Worm (Caenorhabditis elegans) whole organism, L1 larva: ENCODE results near the gene srx-56.
"Not testable (repeated sequence)": the region's sequence is repeated elsewhere in the genome, so short reads cannot be mapped to it uniquely, and the experiment has no call there.

Source experiments
- C34B4.2 ChIP-seq: sonication (generic microtip); optimal IDR thresholded peaks from 2 replicates; lab custom pipeline; 2017; ENCODE audit warnings: mild to moderate bottlenecking, missing genetic modification characterization, missing compliant biosample characterization
- F16B12.6 ChIP-seq: fragments of 150-350 bp; optimal IDR thresholded peaks from 2 replicates; lab custom pipeline; 2014; ENCODE audit warnings: missing biosample characterization, missing genetic modification characterization
- Y116A8C.19 ChIP-seq: sonication (generic microtip); optimal IDR thresholded peaks from 2 replicates; lab custom pipeline; 2016; ENCODE audit warnings: missing compliant biosample characterization, missing genetic modification characterization, borderline replicate concordance
- alr-1 ChIP-seq: fragments of 200-800 bp; sonication (Bioruptor generic); optimal IDR thresholded peaks from 2 replicates; lab custom pipeline; 2018; ENCODE audit warnings: borderline replicate concordance, mild to moderate bottlenecking, missing genetic modification characterization, missing compliant biosample characterization
- blmp-1 ChIP-seq: fragments of 150-350 bp; optimal IDR thresholded peaks from 2 replicates; lab custom pipeline; 2014; ENCODE audit warnings: missing biosample characterization, missing genetic modification characterization
- ceh-8 ChIP-seq: fragments of 200-800 bp; sonication (Bioruptor generic); optimal IDR thresholded peaks from 2 replicates; lab custom pipeline; 2018; ENCODE audit warnings: mild to moderate bottlenecking, missing genetic modification characterization, moderate library complexity, missing compliant biosample characterization
- efl-1 ChIP-seq, 4 experiments: fragments of 150-350 bp; optimal IDR thresholded peaks in 3 of 4; peaks in 1 of 4; 1 replicate in 1 of 4; 2 replicates in 3 of 4; lab custom pipeline; 2014; ENCODE audit warnings: missing biosample characterization in 2 of 4, missing genetic modification characterization in 2 of 4, missing genetic modification reagents in 2 of 4
- efl-3 ChIP-seq: fragments of 200-800 bp; sonication (Bioruptor generic); optimal IDR thresholded peaks from 2 replicates; lab custom pipeline; 2018; ENCODE audit warnings: mild to moderate bottlenecking, missing genetic modification characterization, missing compliant biosample characterization
- egl-27 ChIP-seq, 2 experiments: fragments of 150-350 bp in 1 of 2; sonication (generic microtip); optimal IDR thresholded peaks; 3 replicates each; lab custom pipeline; 2017 to 2018; ENCODE audit warnings: missing biosample characterization in 2 of 2, missing genetic modification characterization in 2 of 2, missing genetic modification reagents in 2 of 2
- ets-5 ChIP-seq: fragments of 200-800 bp; sonication (Bioruptor generic); IDR thresholded peaks from 2 replicates; pipeline ENCODE4 v1.3.6; 2022; ENCODE audit warnings: missing genetic modification characterization, missing compliant biosample characterization
- grh-1 ChIP-seq: fragments of 200-800 bp; sonication (Bioruptor generic); IDR thresholded peaks from 2 replicates; pipeline ENCODE4 v1.3.6; 2022; ENCODE audit warnings: missing genetic modification reagents, missing genetic modification characterization, missing compliant biosample characterization
- isw-1 ChIP-seq: fragments of 200-800 bp; sonication (Bioruptor generic); IDR thresholded peaks from 2 replicates; pipeline ENCODE4 v1.3.6; 2022; ENCODE audit warnings: missing genetic modification characterization, missing compliant biosample characterization
- lin-13 ChIP-seq: fragments of 150-350 bp; optimal IDR thresholded peaks from 2 replicates; lab custom pipeline; 2014; ENCODE audit warnings: missing biosample characterization, missing genetic modification reagents, missing genetic modification characterization
- lin-15B ChIP-seq: fragments of 150-350 bp; sonication (generic microtip); optimal IDR thresholded peaks from 3 replicates; lab custom pipeline; 2014; ENCODE audit warnings: missing biosample characterization, missing genetic modification characterization
- lir-3 ChIP-seq: sonication (generic microtip); optimal IDR thresholded peaks from 2 replicates; lab custom pipeline; 2016; ENCODE audit warnings: mild to moderate bottlenecking, missing genetic modification characterization, moderate library complexity, missing compliant biosample characterization; ENCODE audit not compliant: poor library complexity
- lsy-2 ChIP-seq, 2 experiments: fragments of 150-350 bp; optimal IDR thresholded peaks; 2 replicates each; lab custom pipeline; 2014; ENCODE audit warnings: missing biosample characterization in 2 of 2, missing genetic modification characterization in 2 of 2
- mef-2 ChIP-seq: fragments of 150-350 bp; optimal IDR thresholded peaks from 2 replicates; lab custom pipeline; 2014; ENCODE audit warnings: missing biosample characterization, missing genetic modification characterization
- mep-1 ChIP-seq: fragments of 150-350 bp; optimal IDR thresholded peaks from 2 replicates; lab custom pipeline; 2014; ENCODE audit warnings: missing biosample characterization, missing genetic modification characterization
- nhr-11 ChIP-seq: fragments of 150-350 bp; optimal IDR thresholded peaks from 2 replicates; lab custom pipeline; 2014; ENCODE audit warnings: missing biosample characterization, missing genetic modification characterization
- nhr-19 ChIP-seq: fragments of 200-800 bp; sonication (Bioruptor generic); conservative IDR thresholded peaks from 2 replicates; pipeline ENCODE4 v1.3.6; 2022; ENCODE audit warnings: missing genetic modification characterization, missing compliant biosample characterization
- nhr-47 ChIP-seq: sonication (generic microtip); optimal IDR thresholded peaks from 2 replicates; lab custom pipeline; 2016; ENCODE audit warnings: mild to moderate bottlenecking, missing genetic modification characterization, moderate library complexity, missing compliant biosample characterization
- nhr-71 ChIP-seq: sonication (generic microtip); optimal IDR thresholded peaks from 2 replicates; lab custom pipeline; 2016; ENCODE audit warnings: mild to moderate bottlenecking, missing genetic modification characterization, moderate library complexity, missing compliant biosample characterization
- nhr-90 ChIP-seq: sonication (generic microtip); optimal IDR thresholded peaks from 2 replicates; lab custom pipeline; 2016; ENCODE audit warnings: mild to moderate bottlenecking, missing genetic modification characterization, missing compliant biosample characterization; ENCODE audit not compliant: poor library complexity
- unc-130 ChIP-seq: fragments of 150-350 bp; optimal IDR thresholded peaks from 2 replicates; lab custom pipeline; 2017; ENCODE audit warnings: missing biosample characterization, missing genetic modification characterization, inconsistent platforms
- zag-1 ChIP-seq: fragments of 150-350 bp; optimal IDR thresholded peaks from 2 replicates; lab custom pipeline; 2014; ENCODE audit warnings: missing biosample characterization, missing genetic modification characterization
- zip-4 ChIP-seq: fragments of 200-800 bp; sonication (Bioruptor generic); optimal IDR thresholded peaks from 2 replicates; lab custom pipeline; 2018; ENCODE audit warnings: mild to moderate bottlenecking, missing genetic modification characterization, moderate library complexity, missing compliant biosample characterization
- ztf-11 ChIP-seq, 2 experiments: sonication (generic microtip); optimal IDR thresholded peaks; 2 replicates each; lab custom pipeline; 2016 to 2017; ENCODE audit warnings: missing genetic modification characterization in 2 of 2, missing biosample characterization in 1 of 2, missing compliant biosample characterization in 1 of 2
- ztf-4 ChIP-seq: fragments of 150-350 bp; optimal IDR thresholded peaks from 2 replicates; lab custom pipeline; 2014; ENCODE audit warnings: missing biosample characterization, missing genetic modification characterization

Gene srx-56

DNA sequence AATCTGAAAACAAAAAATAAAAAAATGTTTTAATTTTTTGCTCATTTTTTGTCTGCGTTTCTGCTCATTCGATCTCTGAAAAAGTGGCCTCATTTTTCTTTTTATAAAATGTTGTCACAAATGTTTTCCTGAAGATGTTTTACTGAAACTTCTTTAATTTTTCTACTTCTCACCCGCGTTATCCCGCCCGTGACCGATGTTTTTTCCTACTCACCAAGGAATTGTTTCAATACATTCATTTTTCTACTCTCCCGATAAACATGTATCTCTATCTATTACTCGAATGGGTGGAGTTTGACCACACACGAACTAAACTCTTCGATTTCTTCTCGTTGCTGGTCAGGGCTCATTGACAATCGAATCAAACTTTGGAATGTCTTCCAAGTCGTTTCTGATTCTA, 43.3 kb upstream of the srx-56 start, which contains the start of gene F10G2.2:
Gene F10G2.2 (plus strand): TSS at position 301 of the 400 bp plus-strand sequence.
- TF ChIP-seq lsy-2 (tag; optimal IDR thresholded peaks at IDR 0.05; lab: Kevin White, UChicago) = no peak
- no peak for TF ChIP-seq lir-3 (tag; lab: Kevin White, UChicago)
- no peak for TF ChIP-seq ceh-8 (GFP tag; lab: Kevin White, UChicago)
- TF ChIP-seq isw-1 (GFP tag; lab: Robert Waterston, UW) = no peak
- no peak for TF ChIP-seq lin-13 (GFP tag; lab: Kevin White, UChicago)
- TF ChIP-seq lin-15B (tag; lab: Kevin White, UChicago) = no peak
- TF ChIP-seq unc-130 (tag; lab: Kevin White, UChicago) = no peak
- TF ChIP-seq Y116A8C.19 = no peak
- TF ChIP-seq grh-1 (GFP tag; lab: Robert Waterston, UW) = no peak
- TF ChIP-seq ztf-11 (tag; optimal IDR thresholded peaks at IDR 0.05; lab: Kevin White, UChicago) = no peak
- TF ChIP-seq alr-1 (tag; lab: Kevin White, UChicago) = no peak
- TF ChIP-seq ztf-4 = no peak
- no peak for TF ChIP-seq nhr-11 (tag; lab: Kevin White, UChicago)
- TF ChIP-seq mep-1 (tag; lab: Kevin White, UChicago) = no peak
- no peak for TF ChIP-seq nhr-90 (tag; lab: Kevin White, UChicago)
- no peak for TF ChIP-seq nhr-71 (tag; lab: Kevin White, UChicago)
- TF ChIP-seq efl-3 (GFP tag; lab: Kevin White, UChicago) = no peak
- no peak for TF ChIP-seq zag-1 (tag; lab: Kevin White, UChicago)
- TF ChIP-seq F16B12.6 = no peak
- no peak for TF ChIP-seq nhr-19 (GFP tag; lab: Robert Waterston, UW)
- TF ChIP-seq, all 84 proteins: peak for 0

DNA sequence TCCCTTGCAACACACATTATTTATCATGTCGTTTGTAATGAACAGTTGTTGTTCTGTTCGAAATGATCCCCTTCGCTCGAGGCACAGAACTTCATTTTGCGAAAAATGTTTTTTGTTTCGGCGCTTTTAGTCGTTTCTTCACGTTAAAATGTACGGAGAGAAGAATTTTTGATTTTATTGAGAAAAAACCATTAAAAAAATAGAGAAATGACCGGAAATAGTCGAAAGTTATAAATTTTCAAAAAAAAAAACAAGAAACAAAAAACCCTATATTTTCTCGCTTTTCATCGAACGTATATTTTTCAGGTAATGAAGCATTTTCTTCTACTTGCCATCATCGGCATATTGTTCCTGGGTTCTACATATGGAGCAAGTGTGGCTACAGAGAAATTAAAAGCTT, 41.9 kb upstream of the srx-56 start, which contains the start of gene F10G2.1:
Gene F10G2.1 (plus strand): TSS at position 301 of the 400 bp plus-strand sequence.
- TF ChIP-seq nhr-71 (tag; lab: Kevin White, UChicago) = no peak
- TF ChIP-seq, all 84 proteins: peak for 0

DNA sequence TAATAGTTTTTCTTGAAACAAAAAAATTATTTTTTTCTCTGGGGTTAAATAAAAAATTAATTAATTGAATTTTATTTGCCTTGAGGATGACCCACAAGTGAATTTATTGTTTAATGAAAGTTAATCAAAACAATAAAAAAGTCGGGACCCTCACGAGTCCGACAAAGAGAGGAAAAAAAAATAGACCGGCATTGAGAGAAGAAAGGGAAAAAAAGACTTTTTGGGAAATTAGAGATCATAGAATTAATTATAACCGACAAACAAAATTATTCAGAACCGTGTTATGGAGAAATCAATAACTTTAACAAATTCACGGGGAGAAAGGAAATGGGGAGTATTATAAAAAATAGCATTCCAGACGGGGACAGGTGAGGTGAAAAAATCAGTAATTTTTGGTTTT, 37.0 kb upstream of the srx-56 start, which contains the start of gene F10G2.7:
Gene F10G2.7 (minus strand): TSS at position 101 of the 400 bp plus-strand sequence.
- not testable (repeated sequence) for TF ChIP-seq efl-1 (optimal IDR thresholded peaks at IDR 0.05; lab: Kevin White, UChicago); efl-1 (GFP tag; optimal IDR thresholded peaks at IDR 0.05 in 1 of 2; lab: Kevin White, UChicago); ets-5 (GFP tag; lab: Robert Waterston, UW); C34B4.2
- TF ChIP-seq, all 84 proteins: peak for 0; not testable (repeated sequence) for 84

DNA sequence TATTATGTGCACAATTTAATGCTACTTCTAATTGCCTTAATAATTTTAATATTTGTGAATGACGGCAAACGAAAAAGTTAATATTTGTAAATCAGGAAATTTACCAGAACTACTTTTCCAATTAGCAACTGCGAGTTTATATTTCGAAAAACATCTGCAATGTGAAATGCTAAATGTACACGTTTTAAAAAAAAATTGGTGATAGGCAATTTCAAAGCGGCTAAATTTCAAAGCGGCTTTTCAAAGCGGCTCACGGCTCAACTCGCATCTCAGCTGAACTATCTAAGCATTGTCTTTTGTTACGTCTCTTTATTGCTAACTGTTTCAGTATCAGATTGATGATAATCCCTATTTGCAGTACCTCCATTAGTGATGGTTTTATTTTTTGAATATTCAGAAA, 34.4 kb upstream of the srx-56 start, which contains the start of gene srh-187:
Gene srh-187 (minus strand): TSS at position 101 of the 400 bp plus-strand sequence.
- TF ChIP-seq egl-27 (tag; optimal IDR thresholded peaks at IDR 0.05; lab: Kevin White, UChicago) (no peak), zip-4 (GFP tag; lab: Kevin White, UChicago) (no peak), efl-3 (GFP tag; lab: Kevin White, UChicago) (no peak), mef-2 (no peak), C34B4.2 (no peak)
- TF ChIP-seq, all 84 proteins: peak for 0

DNA sequence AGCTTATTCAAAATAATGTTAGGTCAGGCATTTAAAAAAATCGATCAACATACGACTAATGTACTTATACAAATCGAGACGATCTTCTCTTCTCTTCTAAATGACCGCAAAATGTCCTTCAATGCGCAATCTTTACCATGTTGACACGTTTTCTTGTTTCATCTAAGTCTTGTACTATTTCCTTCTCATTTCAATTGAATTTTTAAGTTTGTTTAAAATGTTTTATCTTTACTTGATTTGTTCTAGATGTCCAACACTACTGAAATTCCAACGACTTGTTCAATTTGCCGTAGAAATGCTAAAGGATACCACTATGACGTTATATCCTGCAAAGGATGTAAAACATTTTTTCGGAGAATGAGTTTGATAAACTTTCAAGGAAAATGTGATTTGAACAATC, 32.2 kb upstream of the srx-56 start, which contains the start of the genes nhr-263 and nhr-148:
Gene nhr-263 (minus strand): TSS at position 101 of the 400 bp plus-strand sequence.
Gene nhr-148 (plus strand): TSS at position 215 of the 400 bp plus-strand sequence.
- TF ChIP-seq blmp-1 (tag; lab: Kevin White, UChicago) = peak; percentile 2
- no peak for TF ChIP-seq C34B4.2

DNA sequence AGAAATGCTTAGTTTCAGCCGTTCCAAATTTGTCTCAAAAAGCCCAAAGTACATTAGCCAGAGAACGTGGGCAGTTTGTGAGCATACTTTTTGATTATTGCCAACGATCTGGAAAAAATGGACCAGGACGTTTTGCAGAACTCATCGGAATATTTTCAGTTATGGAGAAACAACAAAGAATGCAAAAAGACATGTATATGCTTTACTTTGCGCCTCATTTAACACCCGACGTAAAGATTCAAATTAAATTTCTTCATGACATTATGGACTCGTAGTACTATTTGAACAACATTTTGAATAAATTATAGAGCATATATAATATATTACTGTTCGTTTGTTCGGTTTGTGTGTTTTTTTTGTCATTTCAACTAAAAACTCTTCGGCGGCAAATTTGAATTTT, 30.7 kb upstream of the srx-56 start, which contains the start of gene srh-244:
Gene srh-244 (plus strand): TSS at position 301 of the 400 bp plus-strand sequence.
- TF ChIP-seq nhr-47 = no peak
